Fruit fly (Drosophila melanogaster) whole organism, prepupa: ENCODE measurements around the gene Gdh.

Source experiments
- Blimp-1 ChIP-seq: fragments of 200-800 bp; sonication (Bioruptor generic); optimal IDR thresholded peaks from 3 replicates; lab custom pipeline; 2017; ENCODE audit warnings: missing biosample characterization, missing genetic modification characterization, mild to moderate bottlenecking, moderate library complexity, missing genetic modification reagents
- CG10669 ChIP-seq: fragments of 200-800 bp; sonication (Bioruptor generic); optimal IDR thresholded peaks from 3 replicates; lab custom pipeline; 2018; ENCODE audit warnings: missing biosample characterization, mild to moderate bottlenecking, missing genetic modification characterization, moderate library complexity
- CG11294 ChIP-seq: fragments of 200-800 bp; sonication (Bioruptor generic); IDR thresholded peaks from 2 replicates; pipeline ENCODE4 v1.3.6; 2022; ENCODE audit warnings: missing biosample characterization, missing genetic modification characterization
- CG11762 ChIP-seq: fragments of 200-800 bp; sonication (Bioruptor generic); optimal IDR thresholded peaks from 3 replicates; lab custom pipeline; 2016; ENCODE audit warnings: missing biosample characterization, missing genetic modification characterization; ENCODE audit not compliant: insufficient read depth
- CG11902 ChIP-seq: fragments of 200-800 bp; sonication (Bioruptor generic); optimal IDR thresholded peaks from 3 replicates; lab custom pipeline; 2016; ENCODE audit warnings: missing biosample characterization, missing genetic modification characterization
- CG15336 ChIP-seq: fragments of 200-800 bp; sonication (Bioruptor generic); IDR thresholded peaks from 2 replicates; pipeline ENCODE4 v1.3.6; 2022; ENCODE audit warnings: missing biosample characterization, missing genetic modification characterization
- CG1621 ChIP-seq: fragments of 200-800 bp; sonication (Bioruptor generic); optimal IDR thresholded peaks from 3 replicates; lab custom pipeline; 2018; ENCODE audit warnings: missing biosample characterization, mild to moderate bottlenecking, missing genetic modification characterization
- CG16779 ChIP-seq: fragments of 200-800 bp; sonication (Bioruptor generic); optimal IDR thresholded peaks from 3 replicates; lab custom pipeline; 2017; ENCODE audit warnings: missing biosample characterization, mild to moderate bottlenecking, missing genetic modification characterization
- CG3032 ChIP-seq: fragments of 200-800 bp; optimal IDR thresholded peaks from 2 replicates; lab custom pipeline; 2019; ENCODE audit warnings: missing biosample characterization, mild to moderate bottlenecking, missing genetic modification characterization, moderate library complexity
- CG31627 ChIP-seq: fragments of 200-800 bp; sonication (Bioruptor generic); optimal IDR thresholded peaks from 3 replicates; lab custom pipeline; 2016; ENCODE audit warnings: missing biosample characterization, missing genetic modification characterization
- CG32006 ChIP-seq: fragments of 200-800 bp; sonication (Bioruptor generic); optimal IDR thresholded peaks from 3 replicates; lab custom pipeline; 2017; ENCODE audit warnings: missing biosample characterization, mild to moderate bottlenecking, missing genetic modification characterization
- CG34406 ChIP-seq: fragments of 200-800 bp; sonication (Bioruptor generic); optimal IDR thresholded peaks from 3 replicates; lab custom pipeline; 2016; ENCODE audit warnings: missing biosample characterization, missing genetic modification characterization
- CG6163 ChIP-seq: fragments of 200-800 bp; sonication (Bioruptor generic); IDR thresholded peaks from 3 replicates; pipeline ENCODE4 v1.3.6; 2022; ENCODE audit warnings: missing biosample characterization, missing genetic modification characterization
- CG6276 ChIP-seq: fragments of 200-800 bp; sonication (Bioruptor generic); optimal IDR thresholded peaks from 2 replicates; lab custom pipeline; 2017; ENCODE audit warnings: missing biosample characterization, mild to moderate bottlenecking, missing genetic modification characterization
- CG6792 ChIP-seq: fragments of 200-800 bp; sonication (Bioruptor generic); optimal IDR thresholded peaks from 3 replicates; lab custom pipeline; 2016; ENCODE audit warnings: missing biosample characterization, missing genetic modification characterization
- CG6808 ChIP-seq: fragments of 200-800 bp; sonication (Bioruptor generic); optimal IDR thresholded peaks from 3 replicates; lab custom pipeline; 2017; ENCODE audit warnings: missing biosample characterization, missing genetic modification characterization, mild to moderate bottlenecking, moderate library complexity, missing genetic modification reagents
- CG6854 ChIP-seq: fragments of 200-800 bp; sonication (Bioruptor generic); optimal IDR thresholded peaks from 2 replicates; lab custom pipeline; 2017; ENCODE audit warnings: missing biosample characterization, mild to moderate bottlenecking, missing genetic modification characterization
- CG7368 ChIP-seq: fragments of 200-800 bp; sonication (Bioruptor generic); optimal IDR thresholded peaks from 3 replicates; lab custom pipeline; 2016; ENCODE audit warnings: missing biosample characterization, missing genetic modification characterization
- CG8119 ChIP-seq: fragments of 200-800 bp; sonication (Bioruptor generic); IDR thresholded peaks from 3 replicates; pipeline ENCODE4 v1.3.6; 2022; ENCODE audit warnings: missing biosample characterization, missing genetic modification characterization
- CG8632 ChIP-seq: fragments of 200-800 bp; sonication (Bioruptor generic); optimal IDR thresholded peaks from 3 replicates; lab custom pipeline; 2016; ENCODE audit warnings: missing biosample characterization, missing genetic modification characterization
- CG9139 ChIP-seq: fragments of 200-800 bp; sonication (Bioruptor generic); optimal IDR thresholded peaks from 3 replicates; lab custom pipeline; 2017; ENCODE audit warnings: missing biosample characterization, mild to moderate bottlenecking, missing genetic modification characterization
- Eip78C ChIP-seq: fragments of 200-800 bp; sonication (Bioruptor generic); peaks from one replicate; lab custom pipeline; 2016; ENCODE audit warnings: missing biosample characterization, missing genetic modification characterization
- Eip93F ChIP-seq: fragments of 200-800 bp; sonication (Bioruptor generic); optimal IDR thresholded peaks from 2 replicates; lab custom pipeline; 2016; ENCODE audit warnings: missing biosample characterization, mild to moderate bottlenecking, missing genetic modification characterization
- Gug ChIP-seq: fragments of 200-800 bp; sonication (Bioruptor generic); IDR thresholded peaks from 2 replicates; pipeline ENCODE4 v1.3.6; 2022; ENCODE audit warnings: missing biosample characterization, missing genetic modification characterization
- Hr39 ChIP-seq: fragments of 200-800 bp; sonication (Bioruptor generic); optimal IDR thresholded peaks from 2 replicates; lab custom pipeline; 2016; ENCODE audit warnings: missing biosample characterization, missing genetic modification characterization
- Lpt ChIP-seq: fragments of 200-800 bp; sonication (Bioruptor generic); optimal IDR thresholded peaks from 3 replicates; lab custom pipeline; 2016; ENCODE audit warnings: missing biosample characterization, missing genetic modification characterization
- Met ChIP-seq: fragments of 200-800 bp; sonication (Bioruptor generic); optimal IDR thresholded peaks from 3 replicates; lab custom pipeline; 2016; ENCODE audit warnings: missing biosample characterization, missing genetic modification characterization
- OdsH ChIP-seq: fragments of 200-800 bp; sonication (Bioruptor generic); optimal IDR thresholded peaks from 3 replicates; lab custom pipeline; 2016; ENCODE audit warnings: missing biosample characterization, missing genetic modification characterization
- Sox102F ChIP-seq: fragments of 200-800 bp; sonication (Bioruptor generic); optimal IDR thresholded peaks from 2 replicates; lab custom pipeline; 2016; ENCODE audit warnings: missing biosample characterization, mild to moderate bottlenecking, missing genetic modification characterization
- Sox14 ChIP-seq: fragments of 200-800 bp; sonication (Bioruptor generic); optimal IDR thresholded peaks from 3 replicates; lab custom pipeline; 2016; ENCODE audit warnings: missing biosample characterization, missing genetic modification characterization
- Sox15 ChIP-seq: fragments of 200-800 bp; sonication (Bioruptor generic); optimal IDR thresholded peaks from 3 replicates; lab custom pipeline; 2016; ENCODE audit warnings: missing biosample characterization, missing genetic modification characterization
- dsx ChIP-seq: fragments of 200-800 bp; optimal IDR thresholded peaks from 3 replicates; lab custom pipeline; 2019; ENCODE audit warnings: missing biosample characterization, mild to moderate bottlenecking, missing genetic modification characterization, moderate library complexity; ENCODE audit not compliant: poor library complexity, severe bottlenecking
- eg ChIP-seq: fragments of 200-800 bp; sonication (Bioruptor generic); IDR thresholded peaks from 3 replicates; pipeline ENCODE4 v1.3.6; 2022; ENCODE audit warnings: missing biosample characterization, missing genetic modification characterization
- fd59A ChIP-seq: fragments of 200-800 bp; sonication (Bioruptor generic); optimal IDR thresholded peaks from 2 replicates; lab custom pipeline; 2017; ENCODE audit warnings: missing biosample characterization, mild to moderate bottlenecking, missing genetic modification characterization, missing genetic modification reagents
- fkh ChIP-seq: fragments of 200-800 bp; sonication (Bioruptor generic); optimal IDR thresholded peaks from 3 replicates; lab custom pipeline; 2017; ENCODE audit warnings: missing biosample characterization, mild to moderate bottlenecking, missing genetic modification characterization, moderate library complexity
- lz ChIP-seq: fragments of 200-800 bp; sonication (Bioruptor generic); optimal IDR thresholded peaks from 3 replicates; lab custom pipeline; 2016; ENCODE audit warnings: missing biosample characterization, missing genetic modification characterization
- pdm3 ChIP-seq: fragments of 200-800 bp; sonication (Bioruptor generic); optimal IDR thresholded peaks from 3 replicates; lab custom pipeline; 2016; ENCODE audit warnings: missing biosample characterization, missing genetic modification characterization
- salr ChIP-seq, 2 experiments: fragments of 200-800 bp; sonication (Bioruptor generic); optimal IDR thresholded peaks; 3 replicates each; lab custom pipeline; 2016 to 2018; ENCODE audit warnings: missing biosample characterization in 2 of 2, missing genetic modification characterization in 2 of 2, mild to moderate bottlenecking in 1 of 2
- ss ChIP-seq, 2 experiments: fragments of 200-800 bp; sonication (Bioruptor generic); optimal IDR thresholded peaks; 2 replicates in 1 of 2; 3 replicates in 1 of 2; lab custom pipeline; 2017 to 2018; ENCODE audit warnings: mild to moderate bottlenecking in 2 of 2, missing biosample characterization in 2 of 2, missing genetic modification characterization in 2 of 2, moderate library complexity in 1 of 2
- svp ChIP-seq: fragments of 200-800 bp; sonication (Bioruptor generic); peaks from one replicate; lab custom pipeline; 2016; ENCODE audit warnings: missing biosample characterization, missing genetic modification characterization
- topi ChIP-seq: fragments of 200-800 bp; sonication (Bioruptor generic); optimal IDR thresholded peaks from 3 replicates; lab custom pipeline; 2016; ENCODE audit warnings: missing biosample characterization, missing genetic modification characterization
- vri ChIP-seq: fragments of 200-800 bp; sonication (Bioruptor generic); optimal IDR thresholded peaks from 3 replicates; lab custom pipeline; 2016; ENCODE audit warnings: missing biosample characterization, mild to moderate bottlenecking, missing genetic modification characterization

Gdh gene

dm6 chr3R:23947002-23947401, 4.1 kb upstream of the Gdh start:
- TF ChIP-seq CG16779 (tag; lab: Kevin White, UChicago) (no peak), CG6276 (GFP tag; lab: Kevin White, UChicago) (no peak), CG3032 (tag; lab: Kevin White, UChicago) (no peak), fkh (GFP tag; lab: Kevin White, UChicago) (peak; percentile 88), CG7368 (GFP tag; lab: Kevin White, UChicago) (no peak), Gug (GFP tag; lab: Robert Waterston, UW) (no peak), CG6163 (GFP tag; lab: Robert Waterston, UW) (no peak), CG11902 (GFP tag; lab: Kevin White, UChicago) (no peak)

dm6 chr3R:23943843-23944356, 999 bp upstream of the Gdh start:
- TF ChIP-seq CG6792 (GFP tag; lab: Kevin White, UChicago) (no peak), Lpt (GFP tag; lab: Kevin White, UChicago) (no peak), CG15336 (GFP tag; lab: Robert Waterston, UW) (no peak), Hr39 (no peak), CG9139 (GFP tag; lab: Kevin White, UChicago) (no peak), Sox14 (no peak), CG6276 (GFP tag; lab: Kevin White, UChicago) (no peak), CG8632 (GFP tag; lab: Kevin White, UChicago) (no peak)

dm6 chr3R:23942550-23942949, 351 bp downstream of the Gdh start:
- TF ChIP-seq Sox15 (GFP tag; lab: Kevin White, UChicago) (no peak), Blimp-1 (GFP tag; lab: Kevin White, UChicago) (no peak), CG6163 (GFP tag; lab: Robert Waterston, UW) (no peak), CG7368 (GFP tag; lab: Kevin White, UChicago) (no peak), ss (GFP tag; optimal IDR thresholded peaks at IDR 0.05; lab: Kevin White, UChicago) (no peak), CG3032 (tag; lab: Kevin White, UChicago) (no peak), CG16779 (tag; lab: Kevin White, UChicago) (no peak), dsx (GFP tag; lab: Kevin White, UChicago) (no peak), CG32006 (no peak), lz (no peak), eg (no peak), CG1621 (tag; lab: Kevin White, UChicago) (no peak), CG10669 (GFP tag; lab: Kevin White, UChicago) (no peak), CG8632 (GFP tag; lab: Kevin White, UChicago) (no peak), Hr39 (no peak)

- TF ChIP-seq Lpt (GFP tag; lab: Kevin White, UChicago) (no peak), Eip78C (GFP tag; lab: Kevin White, UChicago) (peak; percentile 78), CG32006 (peak; percentile 44), Met (GFP tag; lab: Kevin White, UChicago) (peak; percentile 58), CG8119 (GFP tag; lab: Robert Waterston, UW) (peak; percentile 57; the same call in 2 of the 3 replicates), Sox102F (GFP tag; lab: Kevin White, UChicago) (no peak), Hr39 (peak; percentile 26), svp (GFP tag; lab: Kevin White, UChicago) (peak; percentile 28), topi (GFP tag; lab: Kevin White, UChicago) (peak; percentile 25), CG6808 (GFP tag; lab: Kevin White, UChicago) (no peak), CG34406 (GFP tag; lab: Kevin White, UChicago) (no peak), CG7368 (GFP tag; lab: Kevin White, UChicago) (no peak), CG11294 (GFP tag; lab: Robert Waterston, UW) (0 out of 2 replicates have a peak, but pooled peaks have one; percentile 15), salr (GFP tag; optimal IDR thresholded peaks at IDR 0.05; lab: Kevin White, UChicago) (peak in 1 of 2 experiments; percentile 29), CG6276 (GFP tag; lab: Kevin White, UChicago) (peak; percentile 50), vri (GFP tag; lab: Kevin White, UChicago) (peak; percentile 55), CG6854 (GFP tag; lab: Kevin White, UChicago) (no peak), Eip93F (no peak), CG31627 (no peak), CG8632 (GFP tag; lab: Kevin White, UChicago) (no peak), fd59A (GFP tag; lab: Kevin White, UChicago) (no peak), CG11762 (GFP tag; lab: Kevin White, UChicago) (no peak), pdm3 (GFP tag; lab: Kevin White, UChicago) (peak; percentile 16), CG9139 (GFP tag; lab: Kevin White, UChicago) (no peak), OdsH (peak; percentile 27)
Measured at dm6 chr3R:23941643-23942424, 1.1 kb downstream of the Gdh start.
